Worm (Caenorhabditis elegans) whole organism, L4/young adult: ENCODE data around the gene C36A4.4.

Experiments
- W03F9.2 ChIP-seq: fragments of 150-350 bp; optimal IDR thresholded peaks from 2 replicates; lab custom pipeline; 2014; ENCODE audit warnings: missing biosample characterization, missing genetic modification characterization
- dao-5 ChIP-seq: sonication (generic microtip); optimal IDR thresholded peaks from 2 replicates; lab custom pipeline; 2016; ENCODE audit warnings: missing genotype, missing genetic modification characterization, moderate library complexity, missing compliant biosample characterization

DNA sequence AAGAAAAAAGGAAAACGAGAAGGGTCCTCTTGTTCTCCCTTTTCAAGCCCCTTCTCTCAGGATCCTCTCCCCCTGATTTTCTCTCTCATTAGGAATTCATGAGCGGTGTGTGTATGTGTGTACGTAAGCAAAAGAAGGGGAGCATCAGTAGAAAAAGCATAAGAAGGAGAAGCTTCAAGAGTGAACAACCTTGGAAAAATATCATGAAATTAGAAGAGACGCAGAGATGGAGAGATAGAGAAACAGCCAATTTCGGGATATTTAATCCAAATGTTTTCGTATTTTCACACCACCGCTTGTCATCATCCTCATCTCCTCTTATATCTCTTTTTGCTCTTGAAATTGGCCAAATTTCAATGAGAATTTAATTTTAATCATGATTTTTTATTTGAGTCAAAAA is 39.7 kb upstream of the C36A4.4 start:
- TF ChIP-seq dao-5 (no peak), W03F9.2 (tag; lab: Kevin White, UChicago) (no peak)
